Worm (Caenorhabditis elegans): ENCODE measurements around the gene B0222.5.

- TF ChIP-seq T26A5.8 (tag; optimal IDR thresholded peaks at IDR 0.05) (no peak), K11D2.4 (GFP tag; IDR thresholded peaks at IDR 0.05) (no peak), unc-62 (GFP tag; optimal IDR thresholded peaks at IDR 0.05) (no peak)
Observed at ce11 chrV:9162118-9162729, 7.6 kb upstream of the B0222.5 start.
